Fruit fly (Drosophila melanogaster) whole organism, pupa: ENCODE results near the gene CG15547.
A peak's percentile ranks its signal among the peaks of the same experiment; 100 is the strongest.

Source experiments
- CG10348 ChIP-seq: fragments of 200-800 bp; sonication (Bioruptor generic); IDR thresholded peaks from 2 replicates; pipeline ENCODE4 v1.3.6; 2022; ENCODE audit warnings: missing biosample characterization, missing genetic modification characterization
- CG12605 ChIP-seq: fragments of 200-800 bp; sonication (Bioruptor generic); IDR thresholded peaks from 2 replicates; pipeline ENCODE4 v1.3.6; 2022; ENCODE audit warnings: missing biosample characterization, missing genetic modification characterization
- CG13204 ChIP-seq: fragments of 200-800 bp; sonication (Bioruptor generic); optimal IDR thresholded peaks from 2 replicates; lab custom pipeline; 2018; ENCODE audit warnings: missing biosample characterization, mild to moderate bottlenecking, missing genetic modification characterization, moderate library complexity
- CG14655 ChIP-seq: fragments of 200-800 bp; sonication (Bioruptor generic); optimal IDR thresholded peaks from 3 replicates; lab custom pipeline; 2017; ENCODE audit warnings: mild to moderate bottlenecking, missing biosample characterization, missing genetic modification reagents, missing genetic modification characterization
- CG15710 ChIP-seq: fragments of 200-800 bp; sonication (Bioruptor generic); optimal IDR thresholded peaks from 2 replicates; lab custom pipeline; 2018; ENCODE audit warnings: missing biosample characterization, mild to moderate bottlenecking, missing genetic modification characterization, moderate library complexity
- CG17806 ChIP-seq: fragments of 200-800 bp; sonication (Bioruptor generic); optimal IDR thresholded peaks from 2 replicates; lab custom pipeline; 2018; ENCODE audit warnings: missing biosample characterization, mild to moderate bottlenecking, missing genetic modification characterization, moderate library complexity
- CG32121 ChIP-seq: fragments of 200-800 bp; sonication (Bioruptor generic); IDR thresholded peaks from 2 replicates; pipeline ENCODE4 v1.3.6; 2022; ENCODE audit warnings: missing biosample characterization, missing genetic modification characterization
- CG34367 ChIP-seq: fragments of 200-800 bp; sonication (Bioruptor generic); optimal IDR thresholded peaks from 2 replicates; lab custom pipeline; 2018; ENCODE audit warnings: missing biosample characterization, mild to moderate bottlenecking, missing genetic modification characterization
- CG4496 ChIP-seq: fragments of 200-800 bp; sonication (Bioruptor generic); IDR thresholded peaks from 3 replicates; pipeline ENCODE4 v1.3.6; 2022; ENCODE audit warnings: missing biosample characterization, missing genetic modification characterization
- CG8159 ChIP-seq: fragments of 200-800 bp; sonication (Bioruptor generic); optimal IDR thresholded peaks from 3 replicates; lab custom pipeline; 2018; ENCODE audit warnings: missing biosample characterization, mild to moderate bottlenecking, missing genetic modification characterization, moderate library complexity
- CG8301 ChIP-seq: fragments of 200-800 bp; sonication (Bioruptor generic); optimal IDR thresholded peaks from 2 replicates; lab custom pipeline; 2018; ENCODE audit warnings: missing biosample characterization, mild to moderate bottlenecking, missing genetic modification characterization
- CG9948 ChIP-seq: fragments of 200-800 bp; sonication (Bioruptor generic); optimal IDR thresholded peaks from 2 replicates; lab custom pipeline; 2018; ENCODE audit warnings: missing biosample characterization, mild to moderate bottlenecking, missing genetic modification characterization, moderate library complexity
- D1 ChIP-seq: fragments of 200-800 bp; sonication (Bioruptor generic); optimal IDR thresholded peaks from 2 replicates; lab custom pipeline; 2018; ENCODE audit warnings: missing biosample characterization, mild to moderate bottlenecking, missing genetic modification characterization, moderate library complexity
- EcR ChIP-seq: fragments of 200-800 bp; sonication (Bioruptor generic); optimal IDR thresholded peaks from 3 replicates; lab custom pipeline; 2019; ENCODE audit warnings: missing biosample characterization, missing genetic modification characterization, mild to moderate bottlenecking, moderate library complexity, missing genetic modification reagents
- Ets98B ChIP-seq: fragments of 200-800 bp; sonication (Bioruptor generic); IDR thresholded peaks from 2 replicates; pipeline ENCODE4 v1.3.6; 2022; ENCODE audit warnings: missing biosample characterization, missing genetic modification characterization
- Pif1A ChIP-seq: fragments of 200-800 bp; sonication (Bioruptor generic); optimal IDR thresholded peaks from 3 replicates; lab custom pipeline; 2016; ENCODE audit warnings: missing biosample characterization, missing genetic modification characterization
- Pif1B ChIP-seq: fragments of 200-800 bp; sonication (Bioruptor generic); optimal IDR thresholded peaks from 3 replicates; lab custom pipeline; 2016; ENCODE audit warnings: missing biosample characterization, missing genetic modification characterization
- Snoo ChIP-seq: fragments of 200-800 bp; sonication (Bioruptor generic); optimal IDR thresholded peaks from 3 replicates; lab custom pipeline; 2017; ENCODE audit warnings: missing biosample characterization, mild to moderate bottlenecking, missing genetic modification characterization, inconsistent platforms
- fd96Ca ChIP-seq: fragments of 200-800 bp; sonication (Bioruptor generic); IDR thresholded peaks from 3 replicates; pipeline ENCODE4 v1.3.6; 2022; ENCODE audit warnings: missing biosample characterization, missing genetic modification characterization
- gl ChIP-seq: fragments of 200-800 bp; sonication (Bioruptor generic); optimal IDR thresholded peaks from 2 replicates; lab custom pipeline; 2018; ENCODE audit warnings: missing biosample characterization, mild to moderate bottlenecking, missing genetic modification characterization
- rn ChIP-seq: fragments of 200-800 bp; sonication (Bioruptor generic); IDR thresholded peaks from 2 replicates; pipeline ENCODE4 v1.3.6; 2022; ENCODE audit warnings: missing biosample characterization, missing genetic modification characterization

The CG15547 gene

dm6 chr3R:30883403-30883802, at the start of gene CG15547:
Gene CG15547, minus strand, starts transcription at chr3R:30883503.
- TF ChIP-seq CG14655 (GFP tag; lab: Kevin White, UChicago) (no peak), CG9948 (no peak), EcR (GFP tag; lab: Kevin White, UChicago) (no peak), CG34367 (tag; lab: Kevin White, UChicago) (no peak), fd96Ca (GFP tag; lab: Robert Waterston, UW) (no peak), Pif1B (GFP tag; lab: Kevin White, UChicago) (no peak), Ets98B (GFP tag; lab: Robert Waterston, UW) (no peak), CG10348 (GFP tag; lab: Robert Waterston, UW) (no peak), rn (no peak), CG12605 (GFP tag; lab: Robert Waterston, UW) (no peak), gl (tag; lab: Kevin White, UChicago) (no peak), CG15710 (no peak), CG17806 (tag; lab: Kevin White, UChicago) (no peak), CG8159 (tag; lab: Kevin White, UChicago) (no peak), Pif1A (no peak), CG8301 (tag; lab: Kevin White, UChicago) (no peak), CG13204 (GFP tag; lab: Kevin White, UChicago) (no peak), CG4496 (GFP tag; lab: Robert Waterston, UW) (no peak)
- TF ChIP-seq, all 21 proteins: peak for 0

dm6 chr3R:30932092-30932491, 48.8 kb upstream of the CG15547 start:
- TF ChIP-seq CG9948 (no peak), Pif1A (peak; percentile 28), CG12605 (GFP tag; lab: Robert Waterston, UW) (no peak)

- TF ChIP-seq CG17806 (tag; lab: Kevin White, UChicago), result no peak
- no peak for TF ChIP-seq CG34367 (tag; lab: Kevin White, UChicago)
- no peak for TF ChIP-seq Snoo (tag; lab: Kevin White, UChicago)
- TF ChIP-seq Pif1B (GFP tag; lab: Kevin White, UChicago), result no peak
- no peak for TF ChIP-seq CG13204 (GFP tag; lab: Kevin White, UChicago)
- no peak for TF ChIP-seq D1
- TF ChIP-seq Ets98B (GFP tag; lab: Robert Waterston, UW), result no peak
These were observed 45.3 kb upstream of the CG15547 start for dm6 chr3R:30928634-30929033.

- no peak for TF ChIP-seq CG9948
- TF ChIP-seq EcR (GFP tag; lab: Kevin White, UChicago), result no peak
- no peak for TF ChIP-seq CG32121 (GFP tag; lab: Robert Waterston, UW)
- TF ChIP-seq CG10348 (GFP tag; lab: Robert Waterston, UW), result no peak
- TF ChIP-seq CG14655 (GFP tag; lab: Kevin White, UChicago), result no peak
- no peak for TF ChIP-seq CG12605 (GFP tag; lab: Robert Waterston, UW)
- TF ChIP-seq D1, result no peak
- no peak for TF ChIP-seq fd96Ca (GFP tag; lab: Robert Waterston, UW)
- no peak for TF ChIP-seq rn
- TF ChIP-seq CG8301 (tag; lab: Kevin White, UChicago), result no peak
- no peak for TF ChIP-seq CG17806 (tag; lab: Kevin White, UChicago)
- TF ChIP-seq gl (tag; lab: Kevin White, UChicago), result no peak
These were observed 42.7 kb upstream of the CG15547 start for dm6 chr3R:30926033-30926432.

- TF ChIP-seq CG17806 (tag; lab: Kevin White, UChicago), result no peak
- TF ChIP-seq CG15710, result no peak
- TF ChIP-seq CG13204 (GFP tag; lab: Kevin White, UChicago), result no peak
- TF ChIP-seq CG12605 (GFP tag; lab: Robert Waterston, UW), result no peak
These were observed 42.1 kb upstream of the CG15547 start for dm6 chr3R:30925436-30925835.

- TF ChIP-seq CG32121 (GFP tag; lab: Robert Waterston, UW) (no peak), CG10348 (GFP tag; lab: Robert Waterston, UW) (no peak), Pif1B (GFP tag; lab: Kevin White, UChicago) (no peak), CG9948 (no peak), CG13204 (GFP tag; lab: Kevin White, UChicago) (no peak), CG17806 (tag; lab: Kevin White, UChicago) (no peak), CG12605 (GFP tag; lab: Robert Waterston, UW) (no peak), CG4496 (GFP tag; lab: Robert Waterston, UW) (no peak), rn (no peak), D1 (no peak), CG8159 (tag; lab: Kevin White, UChicago) (no peak), Pif1A (no peak), CG15710 (no peak), fd96Ca (GFP tag; lab: Robert Waterston, UW) (no peak)
These were observed 40.3 kb upstream of the CG15547 start for dm6 chr3R:30923581-30923980.

dm6 chr3R:30922414-30922813, 39.1 kb upstream of the CG15547 start:
- TF ChIP-seq CG9948 (no peak), CG8301 (tag; lab: Kevin White, UChicago) (no peak), CG8159 (tag; lab: Kevin White, UChicago) (no peak), D1 (no peak), CG17806 (tag; lab: Kevin White, UChicago) (no peak), fd96Ca (GFP tag; lab: Robert Waterston, UW) (no peak), CG34367 (tag; lab: Kevin White, UChicago) (no peak), Snoo (tag; lab: Kevin White, UChicago) (no peak), Pif1B (GFP tag; lab: Kevin White, UChicago) (no peak), CG32121 (GFP tag; lab: Robert Waterston, UW) (no peak), Pif1A (no peak), CG15710 (no peak)
- TF ChIP-seq, all 21 proteins: peak for 0
